Worm (Caenorhabditis elegans): ENCODE results near the gene pqn-25.

pqn-25 gene

ce11 chrIII:5512502-5512901, at the start of gene pqn-25:
Gene pqn-25 (minus strand): TSS chrIII:5512602.
- TF ChIP-seq ztf-23 (GFP tag; IDR thresholded peaks at IDR 0.05): no peak
- TF ChIP-seq cog-1 (tag; optimal IDR thresholded peaks at IDR 0.05): no peak
- no peak for TF ChIP-seq med-1 (GFP tag; optimal IDR thresholded peaks at IDR 0.05; ENCODE audit: insufficient read depth)
- TF ChIP-seq flt-1 (GFP tag; IDR thresholded peaks at IDR 0.05): no peak
- no peak for TF ChIP-seq tab-1 (GFP tag; IDR thresholded peaks at IDR 0.05)
- TF ChIP-seq ztf-29 (GFP tag; IDR thresholded peaks at IDR 0.05): no peak
- TF ChIP-seq klf-2 (GFP tag; conservative IDR thresholded peaks at IDR 0.05): no peak

- TF ChIP-seq tab-1 (GFP tag; IDR thresholded peaks at IDR 0.05): no peak
- TF ChIP-seq ref-1 (GFP tag; conservative IDR thresholded peaks at IDR 0.05): no peak
- TF ChIP-seq T22C8.4 (GFP tag; IDR thresholded peaks at IDR 0.05): no peak
- no peak for TF ChIP-seq ztf-29 (GFP tag; IDR thresholded peaks at IDR 0.05)
- no peak for TF ChIP-seq klf-2 (GFP tag; conservative IDR thresholded peaks at IDR 0.05)
- no peak for TF ChIP-seq cog-1 (tag; optimal IDR thresholded peaks at IDR 0.05)
- no peak for TF ChIP-seq ztf-23 (GFP tag; IDR thresholded peaks at IDR 0.05)
- TF ChIP-seq med-1 (GFP tag; optimal IDR thresholded peaks at IDR 0.05; ENCODE audit: insufficient read depth): no peak
- TF ChIP-seq flt-1 (GFP tag; IDR thresholded peaks at IDR 0.05): no peak
Observed at ce11 chrIII:5557246-5557819, 44.9 kb upstream of the pqn-25 start, which contains the start of gene rpc-2. Gene rpc-2 (plus strand): TSS chrIII:5557365.

- peak; percentile 92 for TF ChIP-seq tab-1 (GFP tag; IDR thresholded peaks at IDR 0.05)
- peak; percentile 96 for TF ChIP-seq ztf-23 (GFP tag; IDR thresholded peaks at IDR 0.05)
- TF ChIP-seq cog-1 (tag; optimal IDR thresholded peaks at IDR 0.05): peak; percentile 79
- TF ChIP-seq ztf-29 (GFP tag; IDR thresholded peaks at IDR 0.05): peak; percentile 82
- TF ChIP-seq med-1 (GFP tag; optimal IDR thresholded peaks at IDR 0.05; ENCODE audit: insufficient read depth): peak; percentile 97
- peak; percentile 94 for TF ChIP-seq flt-1 (GFP tag; IDR thresholded peaks at IDR 0.05)
- TF ChIP-seq ref-1 (GFP tag; conservative IDR thresholded peaks at IDR 0.05): peak; percentile 75
- TF ChIP-seq klf-2 (GFP tag; conservative IDR thresholded peaks at IDR 0.05): peak; percentile 90; the same call in 1 of the 2 replicates
- TF ChIP-seq T22C8.4 (GFP tag; IDR thresholded peaks at IDR 0.05): peak; percentile 88
Observed at ce11 chrIII:5554884-5555500, 42.6 kb upstream of the pqn-25 start, which contains the start of the genes nmad-1 and hach-1. Gene nmad-1 (minus strand): TSS chrIII:5554934. Gene hach-1 (plus strand): TSS chrIII:5555450.

ce11 chrIII:5553098-5553497, 40.7 kb upstream of the pqn-25 start:
- TF ChIP-seq ztf-23 (GFP tag; IDR thresholded peaks at IDR 0.05) (no peak), tab-1 (GFP tag; IDR thresholded peaks at IDR 0.05) (no peak), ref-1 (GFP tag; conservative IDR thresholded peaks at IDR 0.05) (no peak), cog-1 (tag; optimal IDR thresholded peaks at IDR 0.05) (no peak), klf-2 (GFP tag; conservative IDR thresholded peaks at IDR 0.05) (no peak), flt-1 (GFP tag; IDR thresholded peaks at IDR 0.05) (no peak), med-1 (GFP tag; optimal IDR thresholded peaks at IDR 0.05; ENCODE audit: insufficient read depth) (no peak), T22C8.4 (GFP tag; IDR thresholded peaks at IDR 0.05) (no peak), ztf-29 (GFP tag; IDR thresholded peaks at IDR 0.05) (no peak)

- TF ChIP-seq med-1 (GFP tag; optimal IDR thresholded peaks at IDR 0.05; ENCODE audit: insufficient read depth) (no peak), flt-1 (GFP tag; IDR thresholded peaks at IDR 0.05) (0 out of 2 replicates have a peak, but pooled peaks have one; percentile 31), tab-1 (GFP tag; IDR thresholded peaks at IDR 0.05) (no peak), ref-1 (GFP tag; conservative IDR thresholded peaks at IDR 0.05) (no peak), cog-1 (tag; optimal IDR thresholded peaks at IDR 0.05) (no peak)
Observed at ce11 chrIII:5552072-5552667, 39.8 kb upstream of the pqn-25 start, which contains the start of gene F09F7.6. Gene F09F7.6 (minus strand): TSS chrIII:5552135.

- no peak for TF ChIP-seq ztf-23 (GFP tag; IDR thresholded peaks at IDR 0.05)
- TF ChIP-seq klf-2 (GFP tag; conservative IDR thresholded peaks at IDR 0.05): no peak
- no peak for TF ChIP-seq cog-1 (tag; optimal IDR thresholded peaks at IDR 0.05)
- TF ChIP-seq ztf-29 (GFP tag; IDR thresholded peaks at IDR 0.05): no peak
- no peak for TF ChIP-seq flt-1 (GFP tag; IDR thresholded peaks at IDR 0.05)
Observed at ce11 chrIII:5550844-5551243, 38.4 kb upstream of the pqn-25 start.

- TF ChIP-seq ztf-23 (GFP tag; IDR thresholded peaks at IDR 0.05) (no peak), tab-1 (GFP tag; IDR thresholded peaks at IDR 0.05) (no peak), med-1 (GFP tag; optimal IDR thresholded peaks at IDR 0.05; ENCODE audit: insufficient read depth) (no peak), flt-1 (GFP tag; IDR thresholded peaks at IDR 0.05) (no peak), ztf-29 (GFP tag; IDR thresholded peaks at IDR 0.05) (no peak), klf-2 (GFP tag; conservative IDR thresholded peaks at IDR 0.05) (no peak), ref-1 (GFP tag; conservative IDR thresholded peaks at IDR 0.05) (no peak), T22C8.4 (GFP tag; IDR thresholded peaks at IDR 0.05) (no peak), cog-1 (tag; optimal IDR thresholded peaks at IDR 0.05) (no peak)
Observed at ce11 chrIII:5550193-5550592, 37.8 kb upstream of the pqn-25 start.

ce11 chrIII:5546730-5547129, 34.3 kb upstream of the pqn-25 start, which contains the start of gene F09F7.5:
Gene F09F7.5 (plus strand): TSS chrIII:5546987.
- TF ChIP-seq ztf-23 (GFP tag; IDR thresholded peaks at IDR 0.05) (no peak), tab-1 (GFP tag; IDR thresholded peaks at IDR 0.05) (no peak), ref-1 (GFP tag; conservative IDR thresholded peaks at IDR 0.05) (no peak), cog-1 (tag; optimal IDR thresholded peaks at IDR 0.05) (no peak), ztf-29 (GFP tag; IDR thresholded peaks at IDR 0.05) (no peak), med-1 (GFP tag; optimal IDR thresholded peaks at IDR 0.05; ENCODE audit: insufficient read depth) (no peak), T22C8.4 (GFP tag; IDR thresholded peaks at IDR 0.05) (no peak), klf-2 (GFP tag; conservative IDR thresholded peaks at IDR 0.05) (no peak), flt-1 (GFP tag; IDR thresholded peaks at IDR 0.05) (no peak)

- TF ChIP-seq flt-1 (GFP tag; IDR thresholded peaks at IDR 0.05): no peak
- no peak for TF ChIP-seq ztf-23 (GFP tag; IDR thresholded peaks at IDR 0.05)
- TF ChIP-seq klf-2 (GFP tag; conservative IDR thresholded peaks at IDR 0.05): no peak
- no peak for TF ChIP-seq med-1 (GFP tag; optimal IDR thresholded peaks at IDR 0.05; ENCODE audit: insufficient read depth)
- TF ChIP-seq ztf-29 (GFP tag; IDR thresholded peaks at IDR 0.05): no peak
- no peak for TF ChIP-seq T22C8.4 (GFP tag; IDR thresholded peaks at IDR 0.05)
- no peak for TF ChIP-seq cog-1 (tag; optimal IDR thresholded peaks at IDR 0.05)
- no peak for TF ChIP-seq tab-1 (GFP tag; IDR thresholded peaks at IDR 0.05)
- TF ChIP-seq ref-1 (GFP tag; conservative IDR thresholded peaks at IDR 0.05): no peak
Observed at ce11 chrIII:5546309-5546708, 33.9 kb upstream of the pqn-25 start.
